Worm (Caenorhabditis elegans) whole organism, L4 larva: ENCODE measurements around the gene T08G5.1.
"Not testable (repeated sequence)": the region's sequence is repeated elsewhere in the genome, so short reads cannot be mapped to it uniquely, and the experiment has no call there.

ENCODE experiments used
- D1046.2 ChIP-seq: fragments of 200-800 bp; sonication (Bioruptor generic); IDR thresholded peaks from 2 replicates; pipeline ENCODE4 v1.3.6; 2022; ENCODE audit warnings: missing genetic modification characterization, missing compliant biosample characterization
- F10B5.3 ChIP-seq: sonication (generic microtip); optimal IDR thresholded peaks from 2 replicates; lab custom pipeline; 2016; ENCODE audit warnings: mild to moderate bottlenecking, missing genetic modification characterization, missing compliant biosample characterization
- F37D6.2 ChIP-seq: sonication (generic microtip); optimal IDR thresholded peaks from 2 replicates; lab custom pipeline; 2016; ENCODE audit warnings: mild to moderate bottlenecking, missing genetic modification characterization, missing compliant biosample characterization
- T20F7.1 ChIP-seq: fragments of 200-800 bp; sonication (Bioruptor generic); optimal IDR thresholded peaks from 2 replicates; lab custom pipeline; 2018; ENCODE audit warnings: mild to moderate bottlenecking, missing genetic modification characterization, missing compliant biosample characterization
- T26A8.4 ChIP-seq: fragments of 200-800 bp; sonication (Bioruptor generic); IDR thresholded peaks from 2 replicates; pipeline ENCODE4 v1.3.6; 2022; ENCODE audit warnings: missing genetic modification characterization, missing compliant biosample characterization
- ZK337.2 ChIP-seq: fragments of 200-800 bp; sonication (Bioruptor generic); IDR thresholded peaks from 2 replicates; pipeline ENCODE4 v1.3.6; 2022; ENCODE audit warnings: missing genetic modification reagents, missing genetic modification characterization, missing compliant biosample characterization
- arid-1 ChIP-seq: fragments of 200-800 bp; sonication (Bioruptor generic); conservative IDR thresholded peaks from 2 replicates; pipeline ENCODE4 v1.3.6; 2022; ENCODE audit warnings: missing genetic modification reagents, missing genetic modification characterization, missing compliant biosample characterization
- ceh-32 ChIP-seq: sonication (generic microtip); optimal IDR thresholded peaks from 2 replicates; lab custom pipeline; 2016; ENCODE audit warnings: mild to moderate bottlenecking, missing genetic modification characterization, missing compliant biosample characterization; ENCODE audit not compliant: poor library complexity
- ceh-44 ChIP-seq: fragments of 200-800 bp; sonication (Bioruptor generic); IDR thresholded peaks from 2 replicates; pipeline ENCODE4 v1.3.6; 2022; ENCODE audit warnings: missing genetic modification reagents, missing genetic modification characterization, missing compliant biosample characterization
- cey-2 ChIP-seq: sonication (generic microtip); optimal IDR thresholded peaks from 3 replicates; lab custom pipeline; 2017; ENCODE audit warnings: missing genetic modification characterization, mild to moderate bottlenecking, missing compliant biosample characterization, antibody characterized with exemption, borderline replicate concordance; ENCODE audit not compliant: insufficient read depth
- daf-8 ChIP-seq: fragments of 200-800 bp; sonication (Bioruptor generic); IDR thresholded peaks from 2 replicates; pipeline ENCODE4 v1.3.6; 2022; ENCODE audit warnings: missing genetic modification characterization, missing compliant biosample characterization
- dmd-6 ChIP-seq: fragments of 200-800 bp; sonication (Bioruptor generic); IDR thresholded peaks from 2 replicates; pipeline ENCODE4 v1.3.6; 2022; ENCODE audit warnings: missing genetic modification reagents, missing genetic modification characterization, missing compliant biosample characterization
- dmd-9 ChIP-seq: fragments of 200-800 bp; sonication (Bioruptor generic); IDR thresholded peaks from 2 replicates; pipeline ENCODE4 v1.3.6; 2022; ENCODE audit warnings: missing genetic modification reagents, missing genetic modification characterization, missing compliant biosample characterization
- duxl-1 ChIP-seq: sonication (generic microtip); optimal IDR thresholded peaks from 2 replicates; lab custom pipeline; 2016; ENCODE audit warnings: mild to moderate bottlenecking, missing genetic modification characterization, moderate library complexity, missing compliant biosample characterization; ENCODE audit not compliant: poor library complexity
- dve-1 ChIP-seq: sonication (generic microtip); optimal IDR thresholded peaks from 2 replicates; lab custom pipeline; 2017; ENCODE audit warnings: antibody characterized with exemption, mild to moderate bottlenecking, missing genetic modification characterization, missing compliant biosample characterization; ENCODE audit not compliant: insufficient read depth
- gei-8 ChIP-seq: fragments of 200-800 bp; sonication (Bioruptor generic); optimal IDR thresholded peaks from 2 replicates; lab custom pipeline; 2018; ENCODE audit warnings: mild to moderate bottlenecking, missing genetic modification characterization, missing compliant biosample characterization
- hif-1 ChIP-seq, 2 experiments: sonication (generic microtip); optimal IDR thresholded peaks; 2 replicates each; lab custom pipeline; 2016 to 2017; ENCODE audit warnings: missing compliant biosample characterization in 2 of 2, missing genetic modification characterization in 2 of 2, missing genetic modification reagents in 2 of 2, missing genotype in 2 of 2, mild to moderate bottlenecking in 1 of 2
- hlh-11 ChIP-seq: fragments of 200-800 bp; sonication (Bioruptor generic); optimal IDR thresholded peaks from 2 replicates; lab custom pipeline; 2018; ENCODE audit warnings: mild to moderate bottlenecking, missing genetic modification characterization, missing compliant biosample characterization
- hlh-30 ChIP-seq: sonication (generic microtip); optimal IDR thresholded peaks from 2 replicates; lab custom pipeline; 2017; ENCODE audit warnings: antibody characterized with exemption, mild to moderate bottlenecking, missing genetic modification characterization, missing compliant biosample characterization; ENCODE audit not compliant: insufficient read depth
- hmg-1.1 ChIP-seq: fragments of 200-800 bp; sonication (Bioruptor generic); IDR thresholded peaks from 2 replicates; pipeline ENCODE4 v1.3.6; 2022; ENCODE audit warnings: missing genetic modification reagents, missing genetic modification characterization, missing compliant biosample characterization
- jun-1 ChIP-seq: fragments of 150-350 bp; optimal IDR thresholded peaks from 2 replicates; lab custom pipeline; 2014; ENCODE audit warnings: missing biosample characterization, missing genetic modification reagents, missing genetic modification characterization
- lin-15B ChIP-seq: fragments of 150-350 bp; sonication (generic microtip); optimal IDR thresholded peaks from 3 replicates; lab custom pipeline; 2014; ENCODE audit warnings: missing biosample characterization, missing genetic modification characterization
- lin-38 ChIP-seq: fragments of 200-800 bp; sonication (Bioruptor generic); IDR thresholded peaks from 2 replicates; pipeline ENCODE4 v1.3.6; 2022; ENCODE audit warnings: missing genetic modification reagents, missing genetic modification characterization, missing compliant biosample characterization
- madf-5 ChIP-seq, 2 experiments: fragments of 200-800 bp; sonication (Bioruptor generic); IDR thresholded peaks; 2 replicates each; pipeline ENCODE4 v1.3.6; 2022; ENCODE audit warnings: missing compliant biosample characterization in 2 of 2, missing genetic modification characterization in 2 of 2
- madf-9 ChIP-seq: fragments of 200-800 bp; sonication (Bioruptor generic); conservative IDR thresholded peaks from 2 replicates; pipeline ENCODE4 v1.3.6; 2022; ENCODE audit warnings: missing genetic modification reagents, missing genetic modification characterization, missing compliant biosample characterization
- mdt-29 ChIP-seq: fragments of 200-800 bp; sonication (Bioruptor generic); IDR thresholded peaks from 2 replicates; pipeline ENCODE4 v1.3.6; 2022; ENCODE audit warnings: missing genetic modification reagents, missing genetic modification characterization, missing compliant biosample characterization
- mep-1 ChIP-seq: fragments of 150-350 bp; sonication (generic microtip); optimal IDR thresholded peaks from 3 replicates; lab custom pipeline; 2014; ENCODE audit warnings: missing biosample characterization, missing genetic modification characterization
- mes-2 ChIP-seq: sonication (generic microtip); optimal IDR thresholded peaks from 2 replicates; lab custom pipeline; 2016; ENCODE audit warnings: missing genotype, mild to moderate bottlenecking, missing genetic modification characterization, missing compliant biosample characterization; ENCODE audit not compliant: poor library complexity, severe bottlenecking
- nhr-10 ChIP-seq: fragments of 150-350 bp; optimal IDR thresholded peaks from 2 replicates; lab custom pipeline; 2014; ENCODE audit warnings: missing biosample characterization, missing genetic modification characterization
- nhr-102 ChIP-seq: sonication (generic microtip); optimal IDR thresholded peaks from 2 replicates; lab custom pipeline; 2016; ENCODE audit warnings: mild to moderate bottlenecking, missing genetic modification characterization, moderate library complexity, missing compliant biosample characterization
- nhr-11 ChIP-seq: fragments of 150-350 bp; optimal IDR thresholded peaks from 2 replicates; lab custom pipeline; 2014; ENCODE audit warnings: missing biosample characterization, missing genetic modification characterization
- nhr-25 ChIP-seq: sonication (generic microtip); optimal IDR thresholded peaks from 2 replicates; lab custom pipeline; 2017; ENCODE audit warnings: missing genetic modification characterization, mild to moderate bottlenecking, missing compliant biosample characterization, antibody characterized with exemption, moderate library complexity, borderline replicate concordance; ENCODE audit not compliant: insufficient read depth
- nhr-42 ChIP-seq: fragments of 200-800 bp; sonication (Bioruptor generic); IDR thresholded peaks from 2 replicates; pipeline ENCODE4 v1.3.6; 2022; ENCODE audit warnings: missing genetic modification characterization, missing compliant biosample characterization
- nhr-48 ChIP-seq: sonication (generic microtip); optimal IDR thresholded peaks from 2 replicates; lab custom pipeline; 2016; ENCODE audit warnings: mild to moderate bottlenecking, missing genetic modification characterization, missing compliant biosample characterization
- pha-4 ChIP-seq, 2 experiments: fragments of 150-350 bp in 1 of 2; fragments of 200-800 bp in 1 of 2; sonication (Bioruptor generic) in 1 of 2; IDR thresholded peaks in 1 of 2; optimal IDR thresholded peaks in 1 of 2; 2 replicates each; pipeline versions ENCODE4 v1.3.6 to Lab custom; 2014 to 2022; ENCODE audit warnings: missing genetic modification characterization in 2 of 2, missing genetic modification reagents in 2 of 2, missing biosample characterization in 1 of 2, missing compliant biosample characterization in 1 of 2
- saeg-2 ChIP-seq: fragments of 200-800 bp; sonication (Bioruptor generic); IDR thresholded peaks from 2 replicates; pipeline ENCODE4 v1.3.6; 2022; ENCODE audit warnings: missing genetic modification reagents, missing genetic modification characterization, missing compliant biosample characterization
- set-16 ChIP-seq: fragments of 200-800 bp; sonication (Bioruptor generic); IDR thresholded peaks from 2 replicates; pipeline ENCODE4 v1.3.6; 2022; ENCODE audit warnings: missing genetic modification reagents, missing genetic modification characterization, missing compliant biosample characterization
- snpc-1.2 ChIP-seq: fragments of 200-800 bp; sonication (Bioruptor generic); IDR thresholded peaks from 2 replicates; pipeline ENCODE4 v1.3.6; 2022; ENCODE audit warnings: missing genetic modification reagents, missing genetic modification characterization, missing compliant biosample characterization
- spr-1 ChIP-seq: sonication (generic microtip); optimal IDR thresholded peaks from 2 replicates; lab custom pipeline; 2016; ENCODE audit warnings: mild to moderate bottlenecking, missing genetic modification characterization, missing compliant biosample characterization
- tag-97 ChIP-seq: fragments of 200-800 bp; sonication (Bioruptor generic); IDR thresholded peaks from 2 replicates; pipeline ENCODE4 v1.3.6; 2022; ENCODE audit warnings: missing genetic modification characterization, missing compliant biosample characterization
- tra-1 ChIP-seq: fragments of 200-800 bp; sonication (Bioruptor generic); IDR thresholded peaks from 2 replicates; pipeline ENCODE4 v1.3.6; 2022; ENCODE audit warnings: missing genetic modification reagents, missing genetic modification characterization, missing compliant biosample characterization
- unc-130 ChIP-seq: sonication (generic microtip); optimal IDR thresholded peaks from 2 replicates; lab custom pipeline; 2016; ENCODE audit warnings: missing genetic modification reagents, missing genetic modification characterization, missing compliant biosample characterization
- unc-62 ChIP-seq, 3 experiments: fragments of 150-350 bp in 1 of 3; sonication (generic microtip); optimal IDR thresholded peaks in 2 of 3; peaks in 1 of 3; 1 replicate in 1 of 3; 2 replicates in 2 of 3; lab custom pipeline; 2014 to 2017; ENCODE audit warnings: missing biosample characterization in 3 of 3, missing genetic modification characterization in 3 of 3, missing genetic modification reagents in 3 of 3, missing genotype in 1 of 3
- vab-7 ChIP-seq: fragments of 200-800 bp; sonication (Bioruptor generic); IDR thresholded peaks from 2 replicates; pipeline ENCODE4 v1.3.6; 2022; ENCODE audit warnings: missing genetic modification reagents, missing genetic modification characterization, missing compliant biosample characterization
- zfp-2 ChIP-seq: sonication (generic microtip); optimal IDR thresholded peaks from 2 replicates; lab custom pipeline; 2016; ENCODE audit warnings: mild to moderate bottlenecking, missing genetic modification characterization, missing compliant biosample characterization
- zip-11 ChIP-seq: fragments of 200-800 bp; sonication (Bioruptor generic); IDR thresholded peaks from 2 replicates; pipeline ENCODE4 v1.3.6; 2022; ENCODE audit warnings: missing genetic modification characterization, missing compliant biosample characterization
- ztf-7 ChIP-seq: fragments of 150-350 bp; optimal IDR thresholded peaks from 2 replicates; lab custom pipeline; 2014; ENCODE audit warnings: missing biosample characterization, missing genetic modification characterization

T08G5.1 gene

ce11 chrV:14055097-14055496 lies 36.5 kb downstream of the T08G5.1 start (continued):
- TF ChIP-seq cey-2 (tag; lab: Kevin White, UChicago) = peak; percentile 1
- TF ChIP-seq ZK337.2 = peak; percentile 99
- peak; percentile 98 for TF ChIP-seq lin-38 (GFP tag; lab: Robert Waterston, UW)
- TF ChIP-seq dve-1 (tag; lab: Kevin White, UChicago) = peak; percentile 93
- peak; percentile 93 for TF ChIP-seq tag-97 (GFP tag; lab: Robert Waterston, UW)
- peak; percentile 99 for TF ChIP-seq dmd-6 (GFP tag; lab: Robert Waterston, UW)
- TF ChIP-seq T20F7.1 = peak; percentile 89
- peak; percentile 55 to 97; a peak in 3 of 4 replicates for TF ChIP-seq madf-5 (GFP tag; IDR thresholded peaks at IDR 0.05; lab: Robert Waterston, UW)
- peak; percentile 61 to 94 for TF ChIP-seq hif-1 (tag; optimal IDR thresholded peaks at IDR 0.05; lab: Kevin White, UChicago)
- TF ChIP-seq zip-11 (GFP tag; lab: Robert Waterston, UW) = 0 out of 2 replicates have a peak, but pooled peaks have one; percentile 34
- TF ChIP-seq nhr-11 (tag; lab: Kevin White, UChicago) = peak; percentile 61
- peak; percentile 42 for TF ChIP-seq zfp-2 (tag; lab: Kevin White, UChicago)
- TF ChIP-seq jun-1 (tag; lab: Kevin White, UChicago) = peak; percentile 39
- TF ChIP-seq duxl-1 = peak; percentile 97
- TF ChIP-seq set-16 = peak; percentile 78
- peak; percentile 59 for TF ChIP-seq ceh-32 (tag; lab: Kevin White, UChicago)
- TF ChIP-seq arid-1 (GFP tag; lab: Robert Waterston, UW) = peak; percentile 94
- peak; percentile 94 for TF ChIP-seq mdt-29 (GFP tag; lab: Robert Waterston, UW)
- peak; percentile 92 for TF ChIP-seq hmg-1.1 (GFP tag; lab: Robert Waterston, UW)
- TF ChIP-seq madf-9 (GFP tag; lab: Robert Waterston, UW) = peak; percentile 97
- peak; percentile 18 for TF ChIP-seq F10B5.3 (tag; lab: Kevin White, UChicago)
- peak; percentile 14 for TF ChIP-seq lin-15B (tag; lab: Kevin White, UChicago)
- TF ChIP-seq nhr-48 (tag; lab: Kevin White, UChicago) = peak; percentile 90
- TF ChIP-seq daf-8 (GFP tag; lab: Robert Waterston, UW) = 0 out of 2 replicates have a peak, but pooled peaks have one; percentile 28
- peak; percentile 97 for TF ChIP-seq T26A8.4
- peak; percentile 53 for TF ChIP-seq gei-8 (GFP tag; lab: Kevin White, UChicago)
- peak in 1 of 2 experiments; percentile 99 for TF ChIP-seq unc-62 (GFP tag; optimal IDR thresholded peaks at IDR 0.05 in 1 of 2; lab: Kevin White, UChicago)
- not testable (repeated sequence) for TF ChIP-seq unc-62, pha-4 (tag; optimal IDR thresholded peaks at IDR 0.05; lab: Kevin White, UChicago)
- peak; percentile 95 for TF ChIP-seq saeg-2 (GFP tag; lab: Robert Waterston, UW)
- TF ChIP-seq spr-1 (tag; lab: Kevin White, UChicago) = peak; percentile 84
- peak; percentile 99 for TF ChIP-seq dmd-9
- peak; percentile 55 for TF ChIP-seq nhr-25 (tag; lab: Kevin White, UChicago)
- TF ChIP-seq pha-4 (GFP tag; IDR thresholded peaks at IDR 0.05; lab: Robert Waterston, UW) = peak; percentile 96
- TF ChIP-seq mes-2 (tag; lab: Kevin White, UChicago) = peak; percentile 100
- peak; percentile 94 for TF ChIP-seq vab-7 (GFP tag; lab: Robert Waterston, UW)
- peak; percentile 96 for TF ChIP-seq D1046.2 (GFP tag; lab: Robert Waterston, UW)
- TF ChIP-seq ceh-44 (GFP tag; lab: Robert Waterston, UW) = peak; percentile 96
- TF ChIP-seq F37D6.2 (tag; lab: Kevin White, UChicago) = peak; percentile 91
- peak; percentile 70 for TF ChIP-seq ztf-7 (tag; lab: Kevin White, UChicago)
- TF ChIP-seq mep-1 (tag; lab: Kevin White, UChicago) = peak; percentile 90
- peak; percentile 35 for TF ChIP-seq nhr-10 (tag; lab: Kevin White, UChicago)
- peak; percentile 95 for TF ChIP-seq nhr-102 (tag; lab: Kevin White, UChicago)
- peak; percentile 98 for TF ChIP-seq tra-1
- 0 out of 2 replicates have a peak, but pooled peaks have one; percentile 41 for TF ChIP-seq snpc-1.2
- TF ChIP-seq hlh-11 (tag; lab: Kevin White, UChicago) = peak; percentile 95
- peak; percentile 97 for TF ChIP-seq nhr-42 (GFP tag; lab: Robert Waterston, UW)
- TF ChIP-seq hlh-30 (tag; lab: Kevin White, UChicago) = peak; percentile 98
- peak; percentile 81 for TF ChIP-seq unc-130 (GFP tag; lab: Kevin White, UChicago)
